Worm (Caenorhabditis elegans): ENCODE results near the gene cnep-1.

Gene cnep-1

DNA sequence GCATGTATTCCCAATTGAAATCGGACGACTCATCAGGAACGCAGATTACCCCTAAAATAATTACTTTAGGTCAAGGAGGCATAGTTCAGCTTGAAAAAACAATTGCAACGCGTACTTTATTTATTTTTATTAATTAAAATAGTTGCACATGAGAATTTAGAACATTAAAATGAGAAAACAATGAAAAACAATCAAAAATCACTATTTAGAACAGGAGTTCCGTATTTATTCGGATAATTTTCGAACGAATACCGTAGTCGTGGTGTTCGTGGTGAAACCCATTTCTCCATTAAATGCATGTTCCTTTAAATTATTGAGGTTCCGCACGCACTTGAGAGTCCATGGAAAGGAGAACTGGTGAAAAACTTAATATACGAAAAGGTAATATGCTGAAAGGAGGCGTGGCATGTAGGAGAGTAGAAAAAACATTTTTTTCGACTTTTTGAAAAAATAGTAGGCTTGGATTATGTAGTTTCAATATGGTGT is 11.9 kb upstream of the cnep-1 start, which contains the start of gene puf-8:
Gene puf-8 (minus strand): TSS at position 51 of the 486 bp plus-strand sequence.
- TF ChIP-seq him-1 (tag; optimal IDR thresholded peaks at IDR 0.05) = no peak
- no peak for TF ChIP-seq dao-5 (tag; optimal IDR thresholded peaks at IDR 0.05)
- TF ChIP-seq W03F9.2 (tag; optimal IDR thresholded peaks at IDR 0.05) = no peak

- TF ChIP-seq dao-5 (tag; optimal IDR thresholded peaks at IDR 0.05) (no peak), him-1 (tag; optimal IDR thresholded peaks at IDR 0.05) (no peak), W03F9.2 (tag; optimal IDR thresholded peaks at IDR 0.05) (no peak)
These were observed 11.1 kb upstream of the cnep-1 start, which contains the start of gene C30G12.1 for ce11 chrII:7299042-7299441. C30G12.1 (plus strand) TSS chrII:7299342.

DNA sequence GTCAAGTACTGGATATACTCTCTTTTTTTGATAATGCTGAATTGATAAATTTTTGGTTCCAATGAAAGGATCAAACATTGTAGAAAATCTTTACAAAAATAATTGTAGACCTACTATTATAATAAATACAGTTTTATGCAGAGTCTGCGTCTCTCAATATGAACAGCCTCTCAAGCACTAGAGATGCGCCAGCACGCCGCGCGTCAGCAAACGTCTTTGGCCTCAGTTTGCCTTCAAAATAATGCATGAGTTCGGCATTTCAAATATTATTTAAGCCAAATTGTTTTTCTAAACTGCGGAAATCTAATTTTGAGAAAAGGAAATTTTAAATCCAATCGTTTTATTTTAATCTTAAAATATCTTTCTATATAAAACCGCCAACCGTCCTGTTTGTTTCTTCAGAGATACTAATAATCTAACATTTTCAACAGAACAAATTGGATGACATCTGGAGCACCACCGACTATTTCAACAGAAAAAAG is 8.4 kb upstream of the cnep-1 start, which contains the start of gene cul-4:
Gene cul-4 (plus strand): TSS at position 432 of the 482 bp plus-strand sequence.
- TF ChIP-seq W03F9.2 (tag; optimal IDR thresholded peaks at IDR 0.05) (peak; percentile 82), dao-5 (tag; optimal IDR thresholded peaks at IDR 0.05) (no peak), him-1 (tag; optimal IDR thresholded peaks at IDR 0.05) (no peak)

- TF ChIP-seq W03F9.2 (tag; optimal IDR thresholded peaks at IDR 0.05) (no peak), him-1 (tag; optimal IDR thresholded peaks at IDR 0.05) (no peak), dao-5 (tag; optimal IDR thresholded peaks at IDR 0.05) (no peak)
These were observed 4.6 kb upstream of the cnep-1 start, which contains the start of gene brf-1 for ce11 chrII:7305558-7305957. brf-1 (plus strand) TSS chrII:7305858.

DNA sequence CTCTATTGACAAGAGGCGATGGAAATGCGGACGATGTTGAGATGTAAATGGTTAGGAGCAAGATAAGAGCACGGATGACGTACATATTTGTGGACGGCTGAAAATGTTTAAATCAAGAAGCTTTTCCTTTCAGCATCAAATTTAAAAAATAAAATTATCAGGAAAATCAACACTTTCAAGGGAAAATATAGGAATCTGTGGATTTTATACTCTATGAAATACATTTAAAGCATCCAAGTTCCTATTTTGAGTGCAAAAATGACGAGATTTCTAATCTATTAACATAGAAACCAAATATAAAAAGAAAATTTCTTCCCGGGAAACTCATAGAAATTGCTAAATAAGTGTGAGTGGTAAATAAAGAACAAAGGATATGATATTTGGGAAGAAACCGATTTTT is 3.9 kb downstream of the cnep-1 start, which contains the start of gene F45E12.6:
Gene F45E12.6 (minus strand): TSS at position 101 of the 400 bp plus-strand sequence.
- TF ChIP-seq him-1 (tag; optimal IDR thresholded peaks at IDR 0.05) (no peak), W03F9.2 (tag; optimal IDR thresholded peaks at IDR 0.05) (no peak), dao-5 (tag; optimal IDR thresholded peaks at IDR 0.05) (no peak)

DNA sequence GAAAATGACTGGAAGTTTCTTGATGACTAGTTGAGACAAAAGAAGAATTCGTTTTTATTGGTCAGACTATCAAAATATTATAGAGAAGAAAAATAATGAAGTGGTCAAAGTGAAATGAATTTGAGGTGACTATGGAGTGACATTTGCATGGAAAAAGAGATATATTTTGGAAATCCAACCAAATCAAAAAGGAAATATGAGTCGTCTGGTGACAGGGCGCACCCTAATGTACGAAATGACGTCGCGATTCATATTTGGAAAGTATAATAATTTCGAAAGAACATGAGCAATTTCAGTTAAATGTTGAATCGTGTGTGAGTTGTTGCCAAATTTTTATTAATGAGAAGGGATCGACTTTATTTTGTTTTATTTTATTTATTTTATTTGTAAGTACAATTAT is 7.3 kb downstream of the cnep-1 start, which contains the start of gene F21D12.2:
Gene F21D12.2 (plus strand): TSS at position 301 of the 400 bp plus-strand sequence.
- TF ChIP-seq W03F9.2 (tag; optimal IDR thresholded peaks at IDR 0.05) (no peak), dao-5 (tag; optimal IDR thresholded peaks at IDR 0.05) (no peak), him-1 (tag; optimal IDR thresholded peaks at IDR 0.05) (no peak)

ce11 chrII:7319471-7319870 is 9.3 kb downstream of the cnep-1 start:
- no peak for TF ChIP-seq dao-5 (tag; optimal IDR thresholded peaks at IDR 0.05)
- no peak for TF ChIP-seq W03F9.2 (tag; optimal IDR thresholded peaks at IDR 0.05)
- peak; percentile 80 for TF ChIP-seq him-1 (tag; optimal IDR thresholded peaks at IDR 0.05)

DNA sequence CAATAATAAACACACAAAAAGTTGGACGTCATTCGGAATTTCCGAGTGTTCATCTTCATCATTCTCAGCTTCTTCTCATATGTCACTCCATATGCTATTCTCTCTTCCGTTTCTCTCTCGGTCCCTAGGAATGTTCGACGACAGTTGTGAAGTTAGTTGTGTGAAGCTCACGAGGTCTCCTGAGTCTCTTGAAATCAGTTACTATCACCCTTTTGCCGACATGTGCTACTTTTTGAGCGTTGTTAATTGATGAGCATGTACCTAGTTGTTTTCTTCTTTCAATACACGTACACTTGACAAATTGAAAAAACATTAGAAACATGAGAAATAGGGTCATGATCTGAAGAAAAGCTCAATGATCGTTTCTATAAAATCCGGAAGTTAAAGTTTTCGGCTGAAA is 13.2 kb downstream of the cnep-1 start:
- TF ChIP-seq W03F9.2 (tag; optimal IDR thresholded peaks at IDR 0.05) = no peak
- no peak for TF ChIP-seq him-1 (tag; optimal IDR thresholded peaks at IDR 0.05)
- no peak for TF ChIP-seq dao-5 (tag; optimal IDR thresholded peaks at IDR 0.05)

DNA sequence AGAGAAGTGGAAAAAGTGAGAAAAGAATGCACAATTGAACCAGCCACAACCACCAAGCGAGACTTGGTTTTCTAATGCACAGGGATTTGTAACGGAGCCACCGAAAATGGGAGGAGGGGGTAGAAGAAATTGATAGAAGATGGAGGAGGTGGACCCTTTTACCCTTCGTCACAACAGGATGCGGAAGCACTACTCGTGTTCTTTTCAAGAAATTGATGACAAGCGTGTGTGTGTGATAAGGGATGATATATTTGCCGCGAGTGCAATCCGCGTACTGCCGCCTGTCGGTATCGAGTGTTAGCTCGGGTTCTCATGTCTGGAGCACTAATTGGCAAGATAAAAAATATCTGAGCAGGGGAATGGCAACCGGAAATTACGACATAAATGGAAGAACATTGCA is 13.8 kb downstream of the cnep-1 start, which contains the start of gene F21D12.3:
Gene F21D12.3 (minus strand): TSS at position 101 of the 400 bp plus-strand sequence.
- TF ChIP-seq dao-5 (tag; optimal IDR thresholded peaks at IDR 0.05) (no peak), him-1 (tag; optimal IDR thresholded peaks at IDR 0.05) (no peak), W03F9.2 (tag; optimal IDR thresholded peaks at IDR 0.05) (no peak)

DNA sequence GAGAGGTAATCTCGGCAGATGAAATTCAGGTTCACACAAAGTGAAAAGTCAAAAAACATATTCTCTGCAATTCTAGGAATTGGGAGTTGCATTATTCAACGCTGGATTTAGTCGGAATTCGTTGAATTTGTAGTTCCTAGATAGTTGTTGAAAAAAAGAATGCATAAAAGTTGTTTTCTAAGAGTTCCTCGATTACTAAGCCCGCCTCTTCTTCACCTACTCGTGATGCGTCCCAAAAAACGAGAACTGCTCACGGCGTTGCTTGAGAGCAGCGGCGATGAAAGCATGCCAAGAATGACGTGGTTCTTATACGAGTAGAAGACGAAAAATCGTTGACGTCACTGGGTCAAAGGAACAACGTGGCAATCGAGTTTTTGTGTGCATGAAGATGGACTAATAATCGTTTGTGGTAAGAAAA is 14.9 kb downstream of the cnep-1 start:
- TF ChIP-seq W03F9.2 (tag; optimal IDR thresholded peaks at IDR 0.05) (no peak), dao-5 (tag; optimal IDR thresholded peaks at IDR 0.05) (no peak), him-1 (tag; optimal IDR thresholded peaks at IDR 0.05) (no peak)

DNA sequence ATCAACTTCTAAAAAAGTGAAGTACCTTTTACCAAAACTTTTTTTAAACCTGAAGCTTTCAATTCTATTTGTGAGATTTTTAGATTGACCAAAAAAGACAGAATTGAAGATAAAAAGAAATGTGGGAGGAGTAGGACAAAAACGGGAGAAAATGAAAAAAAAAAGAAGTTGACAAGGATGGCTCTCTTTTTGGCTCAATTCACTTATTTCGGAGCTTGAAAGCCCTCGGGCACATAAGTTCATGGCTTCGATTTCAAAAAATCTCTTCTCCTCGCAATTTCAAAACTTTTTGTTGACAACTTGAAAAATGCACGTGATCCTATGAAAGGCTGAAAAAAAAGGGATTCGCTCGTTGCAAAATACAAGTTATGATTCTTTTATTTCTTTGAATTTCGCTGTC is 16.1 kb downstream of the cnep-1 start:
- TF ChIP-seq dao-5 (tag; optimal IDR thresholded peaks at IDR 0.05) = no peak
- no peak for TF ChIP-seq him-1 (tag; optimal IDR thresholded peaks at IDR 0.05)
- no peak for TF ChIP-seq W03F9.2 (tag; optimal IDR thresholded peaks at IDR 0.05)

DNA sequence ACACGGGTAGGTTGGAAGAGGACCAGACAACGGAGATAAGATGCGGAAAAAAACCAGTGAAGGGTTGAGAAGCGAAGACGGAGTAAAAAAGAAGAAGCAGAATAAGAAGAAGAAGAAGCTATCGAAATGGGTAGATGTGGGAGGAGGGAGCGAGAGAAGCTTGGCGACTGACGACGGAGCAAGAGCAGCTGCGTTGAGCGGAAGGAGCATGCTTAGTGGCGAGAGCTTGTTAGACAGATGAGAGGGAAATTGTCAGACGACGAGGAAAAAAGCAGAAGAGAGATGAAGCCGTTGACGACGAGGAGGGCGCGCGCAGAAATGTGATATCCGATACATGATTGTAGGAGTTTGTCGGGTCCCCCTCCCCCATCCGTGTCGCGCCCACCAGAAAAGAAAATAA is 16.8 kb downstream of the cnep-1 start:
- TF ChIP-seq W03F9.2 (tag; optimal IDR thresholded peaks at IDR 0.05) = no peak
- TF ChIP-seq dao-5 (tag; optimal IDR thresholded peaks at IDR 0.05) = no peak
- TF ChIP-seq him-1 (tag; optimal IDR thresholded peaks at IDR 0.05) = peak; percentile 72

- no peak for TF ChIP-seq him-1 (tag; optimal IDR thresholded peaks at IDR 0.05)
- TF ChIP-seq dao-5 (tag; optimal IDR thresholded peaks at IDR 0.05) = no peak
- no peak for TF ChIP-seq W03F9.2 (tag; optimal IDR thresholded peaks at IDR 0.05)
These were observed 21.1 kb downstream of the cnep-1 start, which contains the start of gene npax-1 for ce11 chrII:7331224-7331623. npax-1 (minus strand) TSS chrII:7331324.

DNA sequence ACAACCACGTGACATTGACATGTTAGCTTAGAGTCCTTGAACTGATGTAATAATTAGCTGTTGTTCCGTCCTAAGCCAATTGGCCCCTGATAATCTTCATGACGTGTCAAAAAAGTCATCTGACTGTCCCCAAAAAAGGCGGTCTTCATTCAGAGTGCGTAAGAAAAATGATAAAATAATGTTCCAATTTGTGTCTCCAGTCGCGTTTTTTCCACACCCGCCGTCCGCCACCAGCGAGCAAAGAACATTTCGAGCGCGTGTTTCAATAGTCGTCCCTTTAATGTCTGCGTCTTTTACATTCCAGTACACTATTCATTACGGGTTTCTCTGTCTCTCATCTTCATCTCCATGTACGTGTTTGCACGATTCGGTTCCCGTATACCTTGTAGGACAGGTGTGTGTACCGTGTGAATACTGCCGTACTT is 27.3 kb downstream of the cnep-1 start:
- TF ChIP-seq him-1 (tag; optimal IDR thresholded peaks at IDR 0.05) (no peak), W03F9.2 (tag; optimal IDR thresholded peaks at IDR 0.05) (peak; percentile 54)

- TF ChIP-seq W03F9.2 (tag; optimal IDR thresholded peaks at IDR 0.05) = no peak
- TF ChIP-seq him-1 (tag; optimal IDR thresholded peaks at IDR 0.05) = no peak
- TF ChIP-seq dao-5 (tag; optimal IDR thresholded peaks at IDR 0.05) = no peak
These were observed 28.8 kb downstream of the cnep-1 start, which contains the start of gene nhr-21 for ce11 chrII:7338995-7339394. nhr-21 (plus strand) TSS chrII:7339229.

All from whole organism, L4/young adult.